Worm (Caenorhabditis elegans) whole organism, young adult: Measurements from ENCODE around the gene sam-4.

Experiments used
- ama-1 ChIP-seq, 3 experiments: fragments of 150-350 bp in 1 of 3; sonication (generic microtip) in 2 of 3; optimal IDR thresholded peaks; 2 replicates each; lab custom pipeline; 2014 to 2018; ENCODE audit warnings: missing biosample characterization in 2 of 3, missing genetic modification characterization in 2 of 3, missing genetic modification reagents in 2 of 3
- cebp-2 ChIP-seq: fragments of 200-800 bp; sonication (Bioruptor generic); IDR thresholded peaks from 2 replicates; pipeline ENCODE4 v1.3.6; 2022; ENCODE audit warnings: missing genetic modification characterization, missing compliant biosample characterization
- hlh-12 ChIP-seq: sonication (generic microtip); optimal IDR thresholded peaks from 2 replicates; lab custom pipeline; 2016; ENCODE audit warnings: missing genetic modification characterization, missing compliant biosample characterization
- mcd-1 ChIP-seq: fragments of 200-800 bp; sonication (Bioruptor generic); IDR thresholded peaks from 2 replicates; pipeline ENCODE4 v1.3.6; 2022; ENCODE audit warnings: missing genetic modification reagents, missing genetic modification characterization, missing compliant biosample characterization
- rcor-1 ChIP-seq: fragments of 200-800 bp; sonication (Bioruptor generic); IDR thresholded peaks from 2 replicates; pipeline ENCODE4 v1.3.6; 2022; ENCODE audit warnings: missing genetic modification reagents, missing genetic modification characterization, missing compliant biosample characterization
- ztf-18 ChIP-seq: sonication (generic microtip); optimal IDR thresholded peaks from 2 replicates; lab custom pipeline; 2016; ENCODE audit warnings: missing genotype, mild to moderate bottlenecking, missing genetic modification characterization, missing compliant biosample characterization
- ztf-25 ChIP-seq: fragments of 200-800 bp; sonication (Bioruptor generic); IDR thresholded peaks from 2 replicates; pipeline ENCODE4 v1.3.6; 2022; ENCODE audit warnings: missing genetic modification reagents, missing genetic modification characterization, missing compliant biosample characterization

DNA sequence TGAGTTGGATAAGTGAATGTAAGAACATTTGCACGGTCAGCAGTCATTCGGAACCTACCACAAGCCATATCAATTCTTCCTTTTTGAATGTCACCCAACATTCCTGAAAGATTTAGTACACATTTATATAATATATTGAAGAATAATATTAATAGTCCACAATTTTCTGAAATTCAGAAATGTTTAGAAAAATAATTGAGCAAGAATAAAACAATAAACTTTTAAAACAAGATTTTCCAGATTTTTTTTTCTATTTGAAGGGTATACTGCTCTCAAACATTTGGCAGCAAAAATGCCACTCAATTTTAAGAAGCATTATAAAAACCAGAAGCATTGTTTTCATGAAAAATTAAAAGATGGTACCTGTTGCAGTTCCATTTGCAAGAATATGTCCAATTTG lies 12.3 kb downstream of the sam-4 start, which contains the start of gene F59E12.8:
- TF ChIP-seq ama-1 (optimal IDR thresholded peaks at IDR 0.05; lab: Kevin White, UChicago) (no peak), ama-1 (GFP tag; optimal IDR thresholded peaks at IDR 0.05; lab: Kevin White, UChicago) (no peak), mcd-1 (GFP tag; lab: Robert Waterston, UW) (no peak), rcor-1 (GFP tag; lab: Robert Waterston, UW) (no peak), cebp-2 (GFP tag; lab: Robert Waterston, UW) (no peak), hlh-12 (tag; lab: Kevin White, UChicago) (no peak), ztf-18 (no peak), ztf-25 (GFP tag; lab: Robert Waterston, UW) (no peak)
